Worm (Caenorhabditis elegans): ENCODE measurements around the gene C16C8.26.

Gene C16C8.26

ce11 chrII:3447906-3448305 is 10.2 kb downstream of the C16C8.26 start, which contains the start of gene C16C8.21:
Gene C16C8.21, plus strand, starts transcription at chrII:3448206.
- TF ChIP-seq hnd-1 (tag; optimal IDR thresholded peaks at IDR 0.05) (no peak), aly-1 (tag; optimal IDR thresholded peaks at IDR 0.05) (no peak), F13C5.2 (tag; optimal IDR thresholded peaks at IDR 0.05) (no peak), tbx-37 (GFP tag; conservative IDR thresholded peaks at IDR 0.05) (no peak), hmg-4 (GFP tag; optimal IDR thresholded peaks at IDR 0.05) (no peak), ceh-36 (tag; optimal IDR thresholded peaks at IDR 0.05) (no peak), tbx-11 (GFP tag; IDR thresholded peaks at IDR 0.05) (no peak), ama-1 (optimal IDR thresholded peaks at IDR 0.05) (no peak), hmbx-1 (tag; optimal IDR thresholded peaks at IDR 0.05) (no peak), ceh-13 (GFP tag; optimal IDR thresholded peaks at IDR 0.05) (no peak), flt-1 (GFP tag; IDR thresholded peaks at IDR 0.05) (no peak), pes-1 (GFP tag; IDR thresholded peaks at IDR 0.05) (no peak), sea-1 (GFP tag; conservative IDR thresholded peaks at IDR 0.05) (no peak)

- no peak for TF ChIP-seq ama-1 (optimal IDR thresholded peaks at IDR 0.05)
Measured at ce11 chrII:3446647-3447046, 11.5 kb downstream of the C16C8.26 start, which contains the start of the genes C16C8.20 and gldi-6. Gene C16C8.20, plus strand, starts transcription at chrII:3446947. Gene gldi-6, plus strand, starts transcription at chrII:3446947.

- TF ChIP-seq B0310.2 (tag; optimal IDR thresholded peaks at IDR 0.05) (no peak), sea-1 (GFP tag; conservative IDR thresholded peaks at IDR 0.05) (no peak), scrt-1 (GFP tag; IDR thresholded peaks at IDR 0.05) (no peak), tra-4 (tag; optimal IDR thresholded peaks at IDR 0.05) (no peak), flt-1 (GFP tag; IDR thresholded peaks at IDR 0.05) (no peak), ceh-36 (tag; optimal IDR thresholded peaks at IDR 0.05) (no peak), hmbx-1 (tag; optimal IDR thresholded peaks at IDR 0.05) (no peak), aly-1 (tag; optimal IDR thresholded peaks at IDR 0.05) (no peak)
Measured at ce11 chrII:3445285-3445806, 12.8 kb downstream of the C16C8.26 start, which contains the start of the genes C16C8.5 and C16C8.16. Gene C16C8.5, minus strand, starts transcription at chrII:3445385. Gene C16C8.16, plus strand, starts transcription at chrII:3445756.

- TF ChIP-seq hnd-1 (tag; optimal IDR thresholded peaks at IDR 0.05), result no peak
- no peak for TF ChIP-seq ets-7 (tag; optimal IDR thresholded peaks at IDR 0.05)
- TF ChIP-seq tra-4 (tag; optimal IDR thresholded peaks at IDR 0.05), result no peak
- TF ChIP-seq pes-1 (GFP tag; IDR thresholded peaks at IDR 0.05), result no peak
- no peak for TF ChIP-seq F13C5.2 (tag; optimal IDR thresholded peaks at IDR 0.05)
- TF ChIP-seq ama-1 (optimal IDR thresholded peaks at IDR 0.05), result no peak
- no peak for TF ChIP-seq tbx-37 (GFP tag; conservative IDR thresholded peaks at IDR 0.05)
- no peak for TF ChIP-seq tbx-11 (GFP tag; IDR thresholded peaks at IDR 0.05)
- TF ChIP-seq B0310.2 (tag; optimal IDR thresholded peaks at IDR 0.05), result no peak
- TF ChIP-seq aly-1 (tag; optimal IDR thresholded peaks at IDR 0.05), result no peak
- no peak for TF ChIP-seq ceh-36 (tag; optimal IDR thresholded peaks at IDR 0.05)
- no peak for TF ChIP-seq hmg-4 (GFP tag; optimal IDR thresholded peaks at IDR 0.05)
- TF ChIP-seq ceh-13 (GFP tag; optimal IDR thresholded peaks at IDR 0.05), result no peak
- no peak for TF ChIP-seq hmbx-1 (tag; optimal IDR thresholded peaks at IDR 0.05)
Measured at ce11 chrII:3444280-3444679, 13.8 kb downstream of the C16C8.26 start, which contains the start of gene C16C8.4. Gene C16C8.4, minus strand, starts transcription at chrII:3444380.

- TF ChIP-seq tra-4 (tag; optimal IDR thresholded peaks at IDR 0.05) (no peak), tbx-37 (GFP tag; conservative IDR thresholded peaks at IDR 0.05) (no peak), ceh-13 (GFP tag; optimal IDR thresholded peaks at IDR 0.05) (no peak), B0310.2 (tag; optimal IDR thresholded peaks at IDR 0.05) (no peak), hmg-4 (GFP tag; optimal IDR thresholded peaks at IDR 0.05) (no peak), scrt-1 (GFP tag; IDR thresholded peaks at IDR 0.05) (no peak), F13C5.2 (tag; optimal IDR thresholded peaks at IDR 0.05) (no peak), ceh-36 (tag; optimal IDR thresholded peaks at IDR 0.05) (no peak), sea-1 (GFP tag; conservative IDR thresholded peaks at IDR 0.05) (no peak), ets-7 (tag; optimal IDR thresholded peaks at IDR 0.05) (no peak), hnd-1 (tag; optimal IDR thresholded peaks at IDR 0.05) (no peak), aly-1 (tag; optimal IDR thresholded peaks at IDR 0.05) (no peak), tbx-11 (GFP tag; IDR thresholded peaks at IDR 0.05) (no peak), hmbx-1 (tag; optimal IDR thresholded peaks at IDR 0.05) (no peak), flt-1 (GFP tag; IDR thresholded peaks at IDR 0.05) (no peak), ama-1 (optimal IDR thresholded peaks at IDR 0.05) (no peak), pes-1 (GFP tag; IDR thresholded peaks at IDR 0.05) (no peak)
Measured at ce11 chrII:3443154-3443553, 15.0 kb downstream of the C16C8.26 start, which contains the start of gene C16C8.22. Gene C16C8.22, minus strand, starts transcription at chrII:3443254.

ce11 chrII:3441377-3441776 is 16.7 kb downstream of the C16C8.26 start, which contains the start of gene C16C8.27:
Gene C16C8.27, plus strand, starts transcription at chrII:3441677.
- TF ChIP-seq scrt-1 (GFP tag; IDR thresholded peaks at IDR 0.05) (no peak), ets-7 (tag; optimal IDR thresholded peaks at IDR 0.05) (no peak), hnd-1 (tag; optimal IDR thresholded peaks at IDR 0.05) (no peak), ceh-36 (tag; optimal IDR thresholded peaks at IDR 0.05) (no peak), aly-1 (tag; optimal IDR thresholded peaks at IDR 0.05) (no peak), sea-1 (GFP tag; conservative IDR thresholded peaks at IDR 0.05) (no peak), ceh-13 (GFP tag; optimal IDR thresholded peaks at IDR 0.05) (no peak), tbx-37 (GFP tag; conservative IDR thresholded peaks at IDR 0.05) (no peak)

- TF ChIP-seq ceh-36 (tag; optimal IDR thresholded peaks at IDR 0.05) (no peak), ets-7 (tag; optimal IDR thresholded peaks at IDR 0.05) (no peak), tbx-37 (GFP tag; conservative IDR thresholded peaks at IDR 0.05) (no peak), ceh-13 (GFP tag; optimal IDR thresholded peaks at IDR 0.05) (no peak), tra-4 (tag; optimal IDR thresholded peaks at IDR 0.05) (no peak), ama-1 (optimal IDR thresholded peaks at IDR 0.05) (no peak), tbx-11 (GFP tag; IDR thresholded peaks at IDR 0.05) (no peak), aly-1 (tag; optimal IDR thresholded peaks at IDR 0.05) (no peak), hmg-4 (GFP tag; optimal IDR thresholded peaks at IDR 0.05) (no peak), scrt-1 (GFP tag; IDR thresholded peaks at IDR 0.05) (no peak), flt-1 (GFP tag; IDR thresholded peaks at IDR 0.05) (no peak), B0310.2 (tag; optimal IDR thresholded peaks at IDR 0.05) (no peak), F13C5.2 (tag; optimal IDR thresholded peaks at IDR 0.05) (no peak), hmbx-1 (tag; optimal IDR thresholded peaks at IDR 0.05) (no peak), hnd-1 (tag; optimal IDR thresholded peaks at IDR 0.05) (no peak), sea-1 (GFP tag; conservative IDR thresholded peaks at IDR 0.05) (no peak)
Measured at ce11 chrII:3440641-3440926, 17.5 kb downstream of the C16C8.26 start, which contains the start of gene C16C8.17. Gene C16C8.17, plus strand, starts transcription at chrII:3440827.

Data from whole organism, early embryonic.